Worm (Caenorhabditis elegans): ENCODE results near the gene Y39B6A.30.

ce11 chrV:18981736-18982135 is 32.6 kb upstream of the Y39B6A.30 start:
- TF ChIP-seq egl-27 (tag; optimal IDR thresholded peaks at IDR 0.05) = no peak
- no peak for TF ChIP-seq elt-1 (tag; optimal IDR thresholded peaks at IDR 0.05)
- no peak for TF ChIP-seq mbf-1 (tag; optimal IDR thresholded peaks at IDR 0.05)
- TF ChIP-seq lin-39 (tag; optimal IDR thresholded peaks at IDR 0.05) = no peak
- TF ChIP-seq nhr-12 (tag; optimal IDR thresholded peaks at IDR 0.05) = no peak
- TF ChIP-seq ZK546.5 (tag; optimal IDR thresholded peaks at IDR 0.05) = no peak
- TF ChIP-seq lin-13 (GFP tag; optimal IDR thresholded peaks at IDR 0.05) = no peak
- TF ChIP-seq zag-1 (tag; optimal IDR thresholded peaks at IDR 0.05) = no peak
- no peak for TF ChIP-seq unc-62 (GFP tag; optimal IDR thresholded peaks at IDR 0.05)
- no peak for TF ChIP-seq snpc-4 (tag; optimal IDR thresholded peaks at IDR 0.05)
- TF ChIP-seq R02D3.7 (tag; optimal IDR thresholded peaks at IDR 0.05) = no peak
